Worm (Caenorhabditis elegans) whole organism, late embryonic: ENCODE measurements around the gene gldi-6.

ENCODE experiments used
- C08G9.2 ChIP-seq: sonication (generic microtip); optimal IDR thresholded peaks from 2 replicates; lab custom pipeline; 2016; ENCODE audit warnings: mild to moderate bottlenecking, missing genetic modification characterization, moderate library complexity, missing compliant biosample characterization
- K02D7.2 ChIP-seq: sonication (generic microtip); optimal IDR thresholded peaks from 2 replicates; lab custom pipeline; 2017; ENCODE audit warnings: mild to moderate bottlenecking, missing genetic modification characterization, missing compliant biosample characterization
- K09A11.1 ChIP-seq: sonication (generic microtip); optimal IDR thresholded peaks from 2 replicates; lab custom pipeline; 2017; ENCODE audit warnings: antibody characterized with exemption, mild to moderate bottlenecking, missing genetic modification characterization, missing compliant biosample characterization; ENCODE audit not compliant: insufficient read depth
- T23F11.4 ChIP-seq: fragments of 200-800 bp; sonication (Bioruptor generic); optimal IDR thresholded peaks from 2 replicates; lab custom pipeline; 2018; ENCODE audit warnings: mild to moderate bottlenecking, missing genetic modification characterization, missing compliant biosample characterization
- Y22D7AL.16 ChIP-seq: sonication (generic microtip); optimal IDR thresholded peaks from 2 replicates; lab custom pipeline; 2016; ENCODE audit warnings: missing genetic modification characterization, missing compliant biosample characterization
- ahr-1 ChIP-seq: sonication (generic microtip); optimal IDR thresholded peaks from 2 replicates; lab custom pipeline; 2016; ENCODE audit warnings: missing genetic modification characterization, missing compliant biosample characterization
- ama-1 ChIP-seq: fragments of 150-350 bp; optimal IDR thresholded peaks from 2 replicates; lab custom pipeline; 2014
- ceh-2 ChIP-seq: sonication (generic microtip); optimal IDR thresholded peaks from 2 replicates; lab custom pipeline; 2016; ENCODE audit warnings: missing genotype, missing genetic modification characterization, missing compliant biosample characterization
- ceh-24 ChIP-seq: sonication (generic microtip); optimal IDR thresholded peaks from 2 replicates; lab custom pipeline; 2016; ENCODE audit warnings: mild to moderate bottlenecking, missing genetic modification characterization, missing compliant biosample characterization
- ceh-31 ChIP-seq: sonication (generic microtip); optimal IDR thresholded peaks from 2 replicates; lab custom pipeline; 2016; ENCODE audit warnings: missing genetic modification characterization, missing compliant biosample characterization
- ceh-45 ChIP-seq: fragments of 200-800 bp; sonication (Bioruptor generic); IDR thresholded peaks from 2 replicates; pipeline ENCODE4 v1.3.6; 2022; ENCODE audit warnings: missing genetic modification reagents, missing genetic modification characterization, missing compliant biosample characterization
- ceh-48 ChIP-seq: sonication (generic microtip); optimal IDR thresholded peaks from 2 replicates; lab custom pipeline; 2016; ENCODE audit warnings: missing genetic modification characterization, inconsistent platforms, missing compliant biosample characterization
- ceh-6 ChIP-seq: fragments of 200-800 bp; sonication (Bioruptor generic); optimal IDR thresholded peaks from 2 replicates; lab custom pipeline; 2018; ENCODE audit warnings: mild to moderate bottlenecking, missing genetic modification characterization, missing compliant biosample characterization
- ceh-9 ChIP-seq: sonication (generic microtip); optimal IDR thresholded peaks from 2 replicates; lab custom pipeline; 2016; ENCODE audit warnings: mild to moderate bottlenecking, missing genetic modification characterization, inconsistent platforms, missing compliant biosample characterization
- dmd-4 ChIP-seq: sonication (generic microtip); optimal IDR thresholded peaks from 2 replicates; lab custom pipeline; 2016; ENCODE audit warnings: borderline replicate concordance, missing genetic modification characterization, missing compliant biosample characterization
- dve-1 ChIP-seq: sonication (generic microtip); optimal IDR thresholded peaks from 2 replicates; lab custom pipeline; 2017; ENCODE audit warnings: antibody characterized with exemption, mild to moderate bottlenecking, missing genetic modification characterization, missing compliant biosample characterization
- elt-4 ChIP-seq: sonication (generic microtip); optimal IDR thresholded peaks from 2 replicates; lab custom pipeline; 2016; ENCODE audit warnings: missing genetic modification characterization, missing compliant biosample characterization
- eyg-1 ChIP-seq: sonication (generic microtip); optimal IDR thresholded peaks from 2 replicates; lab custom pipeline; 2016; ENCODE audit warnings: missing genotype, missing genetic modification characterization, missing compliant biosample characterization
- fax-1 ChIP-seq: sonication (generic microtip); optimal IDR thresholded peaks from 2 replicates; lab custom pipeline; 2016; ENCODE audit warnings: missing genotype, missing genetic modification characterization, missing compliant biosample characterization
- fkh-10 ChIP-seq: fragments of 150-350 bp; optimal IDR thresholded peaks from 2 replicates; lab custom pipeline; 2014; ENCODE audit warnings: missing biosample characterization, missing genetic modification reagents, missing genetic modification characterization
- hlh-13 ChIP-seq: fragments of 200-800 bp; sonication (Bioruptor generic); optimal IDR thresholded peaks from 2 replicates; lab custom pipeline; 2018; ENCODE audit warnings: mild to moderate bottlenecking, missing genetic modification characterization, missing compliant biosample characterization
- hlh-15 ChIP-seq: sonication (generic microtip); optimal IDR thresholded peaks from 2 replicates; lab custom pipeline; 2016; ENCODE audit warnings: missing genetic modification characterization, missing compliant biosample characterization
- hlh-6 ChIP-seq: sonication (generic microtip); optimal IDR thresholded peaks from 2 replicates; lab custom pipeline; 2016; ENCODE audit warnings: missing genotype, missing genetic modification characterization, missing compliant biosample characterization
- hlh-8 ChIP-seq: sonication (generic microtip); optimal IDR thresholded peaks from 2 replicates; lab custom pipeline; 2016; ENCODE audit warnings: missing genotype, missing genetic modification characterization, missing compliant biosample characterization
- lin-11 ChIP-seq: fragments of 200-800 bp; sonication (Bioruptor generic); optimal IDR thresholded peaks from 2 replicates; lab custom pipeline; 2018; ENCODE audit warnings: mild to moderate bottlenecking, missing genetic modification characterization, missing compliant biosample characterization
- mec-3 ChIP-seq: sonication (generic microtip); optimal IDR thresholded peaks from 2 replicates; lab custom pipeline; 2016; ENCODE audit warnings: borderline replicate concordance, missing genetic modification characterization, missing compliant biosample characterization
- nfya-1 ChIP-seq: sonication (generic microtip); optimal IDR thresholded peaks from 2 replicates; lab custom pipeline; 2017; ENCODE audit warnings: missing genetic modification characterization, mild to moderate bottlenecking, missing compliant biosample characterization, antibody characterized with exemption, moderate library complexity
- nhr-11 ChIP-seq: fragments of 150-350 bp; optimal IDR thresholded peaks from 2 replicates; lab custom pipeline; 2014; ENCODE audit warnings: missing biosample characterization, missing genetic modification characterization
- nhr-232 ChIP-seq: sonication (generic microtip); optimal IDR thresholded peaks from 2 replicates; lab custom pipeline; 2016; ENCODE audit warnings: missing genetic modification characterization, missing compliant biosample characterization
- npax-4 ChIP-seq: sonication (generic microtip); optimal IDR thresholded peaks from 2 replicates; lab custom pipeline; 2016; ENCODE audit warnings: missing genetic modification characterization, missing compliant biosample characterization
- odd-2 ChIP-seq: sonication (generic microtip); optimal IDR thresholded peaks from 2 replicates; lab custom pipeline; 2017; ENCODE audit warnings: antibody characterized with exemption, mild to moderate bottlenecking, missing genetic modification characterization, missing compliant biosample characterization
- pat-9 ChIP-seq: fragments of 200-800 bp; sonication (Bioruptor generic); optimal IDR thresholded peaks from 2 replicates; lab custom pipeline; 2018; ENCODE audit warnings: mild to moderate bottlenecking, missing genetic modification characterization, moderate library complexity, missing compliant biosample characterization
- pax-1 ChIP-seq: fragments of 150-350 bp; optimal IDR thresholded peaks from 2 replicates; lab custom pipeline; 2014; ENCODE audit warnings: missing biosample characterization, missing genetic modification characterization
- pha-2 ChIP-seq: sonication (generic microtip); optimal IDR thresholded peaks from 2 replicates; lab custom pipeline; 2017; ENCODE audit warnings: mild to moderate bottlenecking, missing genetic modification characterization, missing compliant biosample characterization
- pha-4 ChIP-seq: fragments of 150-350 bp; optimal IDR thresholded peaks from 2 replicates; lab custom pipeline; 2018; ENCODE audit warnings: missing biosample characterization, missing genetic modification reagents, missing genetic modification characterization
- pqm-1 ChIP-seq: sonication (generic microtip); optimal IDR thresholded peaks from 2 replicates; lab custom pipeline; 2016; ENCODE audit warnings: missing genetic modification characterization, missing compliant biosample characterization
- rnt-1 ChIP-seq: sonication (generic microtip); optimal IDR thresholded peaks from 2 replicates; lab custom pipeline; 2016; ENCODE audit warnings: missing genetic modification characterization, missing compliant biosample characterization
- syd-9 ChIP-seq: sonication (generic microtip); optimal IDR thresholded peaks from 2 replicates; lab custom pipeline; 2016; ENCODE audit warnings: mild to moderate bottlenecking, missing genetic modification characterization, moderate library complexity, missing compliant biosample characterization
- tbx-2 ChIP-seq: sonication (generic microtip); optimal IDR thresholded peaks from 2 replicates; lab custom pipeline; 2016; ENCODE audit warnings: missing genetic modification characterization, missing compliant biosample characterization
- tbx-7 ChIP-seq: sonication (generic microtip); optimal IDR thresholded peaks from 2 replicates; lab custom pipeline; 2016; ENCODE audit warnings: missing genotype, missing genetic modification characterization, missing compliant biosample characterization
- ttx-3 ChIP-seq: sonication (generic microtip); optimal IDR thresholded peaks from 2 replicates; lab custom pipeline; 2016; ENCODE audit warnings: missing genetic modification reagents, missing genetic modification characterization, missing compliant biosample characterization
- unc-3 ChIP-seq, 2 experiments: fragments of 200-800 bp in 1 of 2; sonication (Bioruptor generic) in 1 of 2; sonication (generic microtip) in 1 of 2; conservative IDR thresholded peaks in 1 of 2; optimal IDR thresholded peaks in 1 of 2; 2 replicates each; pipeline versions ENCODE4 v1.3.6 to Lab custom; 2016 to 2022; ENCODE audit warnings: missing compliant biosample characterization in 2 of 2, missing genetic modification characterization in 2 of 2, missing genetic modification reagents in 1 of 2
- unc-42 ChIP-seq: sonication (generic microtip); optimal IDR thresholded peaks from 2 replicates; lab custom pipeline; 2016; ENCODE audit warnings: missing genotype, missing genetic modification characterization, missing compliant biosample characterization
- zip-5 ChIP-seq: sonication (generic microtip); optimal IDR thresholded peaks from 2 replicates; lab custom pipeline; 2016; ENCODE audit warnings: missing genetic modification characterization, missing compliant biosample characterization

The gldi-6 gene

ce11 chrII:3476536-3476935 lies 29.8 kb downstream of the gldi-6 start:
- TF ChIP-seq ahr-1 (tag; lab: Kevin White, UChicago) (no peak), tbx-2 (tag; lab: Kevin White, UChicago) (no peak), ceh-24 (tag; lab: Kevin White, UChicago) (no peak), zip-5 (no peak), dve-1 (peak; percentile 62)

ce11 chrII:3477171-3477570 lies 30.4 kb downstream of the gldi-6 start, which contains the start of gene fbxb-104:
fbxb-104 (minus strand) TSS chrII:3477271.
- no peak for TF ChIP-seq pha-2 (tag; lab: Kevin White, UChicago)
- no peak for TF ChIP-seq ttx-3 (tag; lab: Kevin White, UChicago)
- TF ChIP-seq hlh-8 (tag; lab: Kevin White, UChicago), result no peak
- TF ChIP-seq npax-4 (tag; lab: Kevin White, UChicago), result no peak
- TF ChIP-seq fax-1 (tag; lab: Kevin White, UChicago), result no peak
- no peak for TF ChIP-seq mec-3

ce11 chrII:3481584-3481983 lies 34.8 kb downstream of the gldi-6 start, which contains the start of gene Y49F6B.8:
Y49F6B.8 (minus strand) TSS chrII:3481684.
- TF ChIP-seq T23F11.4 (no peak), tbx-7 (tag; lab: Kevin White, UChicago) (no peak), pha-4 (tag; lab: Kevin White, UChicago) (no peak), nhr-232 (tag; lab: Kevin White, UChicago) (no peak), C08G9.2 (tag; lab: Kevin White, UChicago) (no peak), ceh-6 (GFP tag; lab: Kevin White, UChicago) (no peak), Y22D7AL.16 (tag; lab: Kevin White, UChicago) (no peak), ceh-45 (no peak), fkh-10 (GFP tag; lab: Kevin White, UChicago) (no peak), ceh-9 (tag; lab: Kevin White, UChicago) (no peak)

DNA sequence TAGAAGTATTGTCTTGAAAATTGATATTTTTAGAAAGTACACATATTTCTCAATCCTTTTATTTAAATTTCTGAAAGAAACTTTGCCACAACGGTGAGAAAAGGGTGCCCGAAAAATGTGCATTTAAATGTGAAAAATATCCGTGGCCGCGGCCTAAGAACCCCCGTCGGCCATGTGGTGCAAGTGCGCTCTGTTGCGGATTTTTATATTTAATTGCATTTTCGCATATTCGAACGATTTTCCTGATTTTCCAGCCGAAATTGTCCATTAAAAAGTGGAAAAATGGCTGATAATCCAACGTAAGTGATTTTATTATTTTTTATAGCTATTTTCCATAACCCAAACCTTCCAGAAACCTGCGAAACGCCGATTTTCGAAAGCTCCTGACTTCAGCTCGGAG lies 35.5 kb downstream of the gldi-6 start, which contains the start of gene smu-2:
smu-2 (plus strand) TSS at position 178 of the 400 bp plus-strand sequence.
- peak; percentile 31 for TF ChIP-seq fax-1 (tag; lab: Kevin White, UChicago)
- no peak for TF ChIP-seq ama-1
- peak; percentile 98 for TF ChIP-seq unc-42 (tag; lab: Kevin White, UChicago)
- TF ChIP-seq hlh-8 (tag; lab: Kevin White, UChicago), result peak; percentile 42
- TF ChIP-seq elt-4 (tag; lab: Kevin White, UChicago), result no peak
- no peak for TF ChIP-seq hlh-13
- peak; percentile 33 for TF ChIP-seq nfya-1
- no peak for TF ChIP-seq lin-11 (tag; lab: Kevin White, UChicago)
- no peak for TF ChIP-seq nhr-11 (tag; lab: Kevin White, UChicago)
- TF ChIP-seq dve-1, result no peak
- TF ChIP-seq T23F11.4, result no peak
- TF ChIP-seq ahr-1 (tag; lab: Kevin White, UChicago), result peak; percentile 40
- TF ChIP-seq unc-3 (GFP tag; conservative IDR thresholded peaks at IDR 0.05; lab: Robert Waterston, UW), result 0 out of 2 replicates have a peak, but pooled peaks have one; percentile 9
- no peak for TF ChIP-seq unc-3 (tag; optimal IDR thresholded peaks at IDR 0.05; lab: Kevin White, UChicago)
- TF ChIP-seq eyg-1 (tag; lab: Kevin White, UChicago), result no peak
- TF ChIP-seq syd-9 (tag; lab: Kevin White, UChicago), result no peak
- peak; percentile 7 for TF ChIP-seq ceh-48 (tag; lab: Kevin White, UChicago)
- TF ChIP-seq fkh-10 (GFP tag; lab: Kevin White, UChicago), result no peak
- TF ChIP-seq ceh-31 (tag; lab: Kevin White, UChicago), result peak; percentile 96
- TF ChIP-seq pha-4 (tag; lab: Kevin White, UChicago), result no peak
- no peak for TF ChIP-seq dmd-4 (tag; lab: Kevin White, UChicago)
- TF ChIP-seq ceh-2 (tag; lab: Kevin White, UChicago), result peak; percentile 92
- TF ChIP-seq pqm-1, result peak; percentile 52
- TF ChIP-seq odd-2, result no peak
- TF ChIP-seq Y22D7AL.16 (tag; lab: Kevin White, UChicago), result no peak
- TF ChIP-seq pat-9 (tag; lab: Kevin White, UChicago), result no peak
- TF ChIP-seq ceh-6 (GFP tag; lab: Kevin White, UChicago), result no peak
- no peak for TF ChIP-seq pax-1 (tag; lab: Kevin White, UChicago)
- no peak for TF ChIP-seq K09A11.1 (tag; lab: Kevin White, UChicago)
- no peak for TF ChIP-seq K02D7.2 (tag; lab: Kevin White, UChicago)
- TF ChIP-seq hlh-6 (tag; lab: Kevin White, UChicago), result no peak
- no peak for TF ChIP-seq ceh-24 (tag; lab: Kevin White, UChicago)
- peak; percentile 50; the same call in 1 of the 2 replicates for TF ChIP-seq ceh-45
- TF ChIP-seq ceh-9 (tag; lab: Kevin White, UChicago), result no peak
- peak; percentile 84 for TF ChIP-seq tbx-7 (tag; lab: Kevin White, UChicago)
- peak; percentile 34 for TF ChIP-seq hlh-15 (tag; lab: Kevin White, UChicago)
- TF ChIP-seq rnt-1, result peak; percentile 35
